Worm (Caenorhabditis elegans): ENCODE results near the gene F45G2.7.

The F45G2.7 gene

DNA sequence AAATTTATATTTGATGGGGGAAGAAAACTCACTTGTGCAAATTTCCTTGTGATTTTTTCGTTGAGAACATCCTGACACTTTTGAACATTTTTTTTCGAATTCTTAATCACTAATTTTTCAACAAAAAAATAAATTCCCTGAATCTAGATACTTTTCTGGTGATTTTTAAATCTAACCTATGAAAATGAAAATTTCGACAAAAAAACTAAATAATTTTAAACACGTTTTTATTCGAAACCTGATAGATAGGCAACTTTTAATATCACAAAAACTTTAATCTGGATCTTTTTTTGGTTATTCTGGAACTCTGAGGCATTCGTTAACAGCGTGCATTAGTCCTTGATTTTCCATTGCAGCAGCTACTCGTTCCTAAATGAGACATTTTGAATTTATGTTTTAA, 2.5 kb upstream of the F45G2.7 start, which contains the start of gene F45G2.9:
TSS of gene F45G2.9 (minus strand) at position 101 of the 400 bp plus-strand sequence.
- TF ChIP-seq cog-1 (tag; optimal IDR thresholded peaks at IDR 0.05) (no peak), flt-1 (GFP tag; IDR thresholded peaks at IDR 0.05) (no peak), ref-1 (GFP tag; conservative IDR thresholded peaks at IDR 0.05) (no peak), ztf-29 (GFP tag; IDR thresholded peaks at IDR 0.05) (no peak), klf-2 (GFP tag; conservative IDR thresholded peaks at IDR 0.05) (no peak), ztf-23 (GFP tag; IDR thresholded peaks at IDR 0.05) (no peak), med-1 (GFP tag; optimal IDR thresholded peaks at IDR 0.05; ENCODE audit: insufficient read depth) (no peak), T22C8.4 (GFP tag; IDR thresholded peaks at IDR 0.05) (no peak), tab-1 (GFP tag; IDR thresholded peaks at IDR 0.05) (no peak)

DNA sequence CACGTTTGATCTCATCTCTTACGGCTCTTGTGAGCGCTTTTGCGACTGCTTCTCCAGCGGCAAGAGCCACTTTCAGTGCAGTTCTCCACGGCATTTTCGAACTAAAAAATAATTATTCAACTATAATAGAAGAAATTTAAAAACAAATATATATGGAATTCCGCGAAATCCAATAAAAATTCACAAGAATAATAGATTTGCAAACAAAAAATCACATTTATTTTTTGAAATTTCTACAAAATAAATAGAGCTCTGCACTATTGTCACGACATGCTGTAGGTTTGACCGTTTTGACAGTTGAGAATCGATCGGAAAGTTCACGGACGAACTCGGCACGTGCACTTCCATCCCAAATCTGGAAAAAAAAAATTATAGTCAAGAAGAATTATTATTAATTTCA, 1.3 kb upstream of the F45G2.7 start, which contains the start of gene F45G2.8:
TSS of gene F45G2.8 (minus strand) at position 101 of the 400 bp plus-strand sequence.
- TF ChIP-seq klf-2 (GFP tag; conservative IDR thresholded peaks at IDR 0.05) = no peak
- no peak for TF ChIP-seq flt-1 (GFP tag; IDR thresholded peaks at IDR 0.05)
- no peak for TF ChIP-seq ref-1 (GFP tag; conservative IDR thresholded peaks at IDR 0.05)
- TF ChIP-seq ztf-29 (GFP tag; IDR thresholded peaks at IDR 0.05) = no peak
- no peak for TF ChIP-seq T22C8.4 (GFP tag; IDR thresholded peaks at IDR 0.05)

DNA sequence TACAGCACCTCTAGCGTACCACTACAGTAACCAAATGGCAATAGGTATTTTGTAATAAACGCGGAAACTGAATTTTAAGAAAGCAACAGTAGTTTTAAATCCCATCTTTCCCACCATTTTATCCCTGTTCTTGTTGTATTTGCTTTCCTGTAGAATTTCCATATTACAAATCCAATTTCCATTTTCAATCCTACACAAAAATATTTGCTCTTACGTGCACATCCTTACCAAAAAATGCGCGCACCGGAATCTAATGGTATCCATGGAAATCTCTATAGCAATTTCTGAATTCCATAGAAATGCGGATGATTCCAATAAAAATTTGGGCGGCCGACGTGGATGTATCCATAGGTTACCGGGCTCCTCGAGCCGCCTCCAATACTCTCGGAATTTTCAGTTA, 4.1 kb downstream of the F45G2.7 start, which contains the start of gene trf-1:
TSS of gene trf-1 (plus strand) at position 301 of the 400 bp plus-strand sequence.
- TF ChIP-seq med-1 (GFP tag; optimal IDR thresholded peaks at IDR 0.05; ENCODE audit: insufficient read depth) (no peak), ref-1 (GFP tag; conservative IDR thresholded peaks at IDR 0.05) (no peak), ztf-29 (GFP tag; IDR thresholded peaks at IDR 0.05) (no peak), cog-1 (tag; optimal IDR thresholded peaks at IDR 0.05) (no peak), ztf-23 (GFP tag; IDR thresholded peaks at IDR 0.05) (no peak), T22C8.4 (GFP tag; IDR thresholded peaks at IDR 0.05) (no peak), flt-1 (GFP tag; IDR thresholded peaks at IDR 0.05) (no peak), klf-2 (GFP tag; conservative IDR thresholded peaks at IDR 0.05) (no peak), tab-1 (GFP tag; IDR thresholded peaks at IDR 0.05) (no peak)

DNA sequence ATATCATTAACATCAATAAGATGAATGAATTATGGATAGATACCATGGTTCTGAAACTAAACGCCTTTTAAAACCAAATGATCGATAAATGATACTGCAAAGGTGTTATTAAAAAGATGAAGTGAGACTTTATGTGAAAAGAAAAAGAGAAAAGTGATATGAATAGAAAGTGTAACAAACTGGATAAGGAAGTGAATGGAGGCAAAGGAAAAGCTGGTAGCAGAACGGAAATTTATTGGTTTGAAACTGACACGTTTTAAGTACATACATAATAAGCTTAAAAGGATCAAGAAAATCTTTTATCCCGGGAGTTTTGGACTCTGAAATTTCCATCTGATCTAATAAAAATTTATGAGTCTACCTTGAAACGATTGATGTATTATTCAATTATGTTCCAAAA, 4.6 kb downstream of the F45G2.7 start, which contains the start of gene bli-5:
TSS of gene bli-5 (minus strand) at position 101 of the 400 bp plus-strand sequence.
- TF ChIP-seq cog-1 (tag; optimal IDR thresholded peaks at IDR 0.05) = no peak
- no peak for TF ChIP-seq ztf-23 (GFP tag; IDR thresholded peaks at IDR 0.05)
- no peak for TF ChIP-seq T22C8.4 (GFP tag; IDR thresholded peaks at IDR 0.05)
- no peak for TF ChIP-seq tab-1 (GFP tag; IDR thresholded peaks at IDR 0.05)
- no peak for TF ChIP-seq flt-1 (GFP tag; IDR thresholded peaks at IDR 0.05)
- no peak for TF ChIP-seq klf-2 (GFP tag; conservative IDR thresholded peaks at IDR 0.05)
- no peak for TF ChIP-seq ref-1 (GFP tag; conservative IDR thresholded peaks at IDR 0.05)
- no peak for TF ChIP-seq med-1 (GFP tag; optimal IDR thresholded peaks at IDR 0.05; ENCODE audit: insufficient read depth)
- TF ChIP-seq ztf-29 (GFP tag; IDR thresholded peaks at IDR 0.05) = no peak

DNA sequence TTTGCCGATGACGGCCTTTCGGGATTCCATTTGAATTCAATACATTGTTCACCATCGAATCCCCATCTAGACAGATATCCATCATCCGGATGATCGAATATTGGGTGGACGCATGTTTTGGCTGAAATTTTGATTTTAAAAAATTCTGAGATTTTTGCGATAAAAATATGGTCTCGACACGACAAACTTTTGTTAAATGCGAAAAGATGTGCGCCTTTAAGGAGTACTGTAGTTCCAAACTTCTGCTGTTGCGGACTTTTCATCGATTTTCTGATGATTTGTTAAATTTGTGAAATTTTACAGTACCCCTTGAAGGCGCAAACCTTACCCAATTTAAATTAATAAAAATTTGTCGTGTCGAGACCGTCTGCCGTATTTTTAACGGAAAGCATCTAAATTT, 6.5 kb downstream of the F45G2.7 start:
- TF ChIP-seq cog-1 (tag; optimal IDR thresholded peaks at IDR 0.05) (no peak), ref-1 (GFP tag; conservative IDR thresholded peaks at IDR 0.05) (no peak), tab-1 (GFP tag; IDR thresholded peaks at IDR 0.05) (no peak), flt-1 (GFP tag; IDR thresholded peaks at IDR 0.05) (no peak), ztf-29 (GFP tag; IDR thresholded peaks at IDR 0.05) (no peak), T22C8.4 (GFP tag; IDR thresholded peaks at IDR 0.05) (no peak), klf-2 (GFP tag; conservative IDR thresholded peaks at IDR 0.05) (no peak), med-1 (GFP tag; optimal IDR thresholded peaks at IDR 0.05; ENCODE audit: insufficient read depth) (no peak), ztf-23 (GFP tag; IDR thresholded peaks at IDR 0.05) (no peak)

DNA sequence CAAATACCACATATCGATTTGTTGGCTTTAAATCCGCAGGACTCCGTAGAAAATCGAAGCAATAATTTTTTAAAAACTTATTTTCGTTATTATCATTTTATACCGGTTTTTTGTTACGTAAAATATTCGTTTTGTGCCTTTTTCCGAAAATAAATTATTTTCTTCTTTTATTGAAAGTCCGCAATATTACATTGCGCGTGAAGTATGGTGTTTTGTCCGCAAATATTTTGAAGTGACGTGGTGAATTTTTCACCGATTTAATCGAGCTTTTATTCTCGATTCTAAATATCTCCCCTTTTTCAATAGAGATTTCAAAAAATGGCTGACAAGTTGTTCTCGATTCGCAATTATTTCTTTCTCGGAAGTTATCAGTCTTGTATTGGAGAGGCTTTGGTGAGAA, 8.3 kb downstream of the F45G2.7 start, which contains the start of gene cope-1:
TSS of gene cope-1 (plus strand) at position 229 of the 400 bp plus-strand sequence.
- TF ChIP-seq ztf-23 (GFP tag; IDR thresholded peaks at IDR 0.05) = no peak
- TF ChIP-seq ztf-29 (GFP tag; IDR thresholded peaks at IDR 0.05) = no peak
- TF ChIP-seq ref-1 (GFP tag; conservative IDR thresholded peaks at IDR 0.05) = no peak
- TF ChIP-seq flt-1 (GFP tag; IDR thresholded peaks at IDR 0.05) = no peak
- no peak for TF ChIP-seq med-1 (GFP tag; optimal IDR thresholded peaks at IDR 0.05; ENCODE audit: insufficient read depth)
- no peak for TF ChIP-seq T22C8.4 (GFP tag; IDR thresholded peaks at IDR 0.05)
- no peak for TF ChIP-seq cog-1 (tag; optimal IDR thresholded peaks at IDR 0.05)
- TF ChIP-seq klf-2 (GFP tag; conservative IDR thresholded peaks at IDR 0.05) = no peak

DNA sequence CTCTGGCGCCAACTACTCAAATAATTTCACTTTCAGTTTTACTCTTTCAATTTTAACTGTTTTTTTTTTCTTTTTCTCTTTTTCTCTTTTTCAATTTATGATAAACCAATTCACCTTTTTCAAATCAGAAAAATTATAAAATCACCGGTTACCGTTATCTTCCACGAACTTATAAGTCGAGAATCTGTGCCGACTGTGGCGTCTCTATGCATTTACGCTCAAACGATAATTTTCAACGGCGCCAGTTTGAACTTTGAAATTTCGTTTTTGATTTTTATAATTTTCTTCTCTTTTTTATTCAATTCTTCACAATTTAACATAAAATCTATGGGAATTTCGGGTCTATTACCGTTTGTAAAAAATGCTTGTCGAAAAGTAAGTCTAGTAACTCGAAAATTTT, 10.9 kb downstream of the F45G2.7 start, which contains the start of gene exo-1:
TSS of gene exo-1 (plus strand) at position 101 of the 400 bp plus-strand sequence.
- TF ChIP-seq med-1 (GFP tag; optimal IDR thresholded peaks at IDR 0.05; ENCODE audit: insufficient read depth) = no peak
- no peak for TF ChIP-seq T22C8.4 (GFP tag; IDR thresholded peaks at IDR 0.05)
- no peak for TF ChIP-seq ztf-29 (GFP tag; IDR thresholded peaks at IDR 0.05)
- TF ChIP-seq cog-1 (tag; optimal IDR thresholded peaks at IDR 0.05) = no peak
- no peak for TF ChIP-seq ref-1 (GFP tag; conservative IDR thresholded peaks at IDR 0.05)
- TF ChIP-seq flt-1 (GFP tag; IDR thresholded peaks at IDR 0.05) = no peak
- no peak for TF ChIP-seq klf-2 (GFP tag; conservative IDR thresholded peaks at IDR 0.05)
- TF ChIP-seq ztf-23 (GFP tag; IDR thresholded peaks at IDR 0.05) = no peak
- TF ChIP-seq tab-1 (GFP tag; IDR thresholded peaks at IDR 0.05) = no peak

DNA sequence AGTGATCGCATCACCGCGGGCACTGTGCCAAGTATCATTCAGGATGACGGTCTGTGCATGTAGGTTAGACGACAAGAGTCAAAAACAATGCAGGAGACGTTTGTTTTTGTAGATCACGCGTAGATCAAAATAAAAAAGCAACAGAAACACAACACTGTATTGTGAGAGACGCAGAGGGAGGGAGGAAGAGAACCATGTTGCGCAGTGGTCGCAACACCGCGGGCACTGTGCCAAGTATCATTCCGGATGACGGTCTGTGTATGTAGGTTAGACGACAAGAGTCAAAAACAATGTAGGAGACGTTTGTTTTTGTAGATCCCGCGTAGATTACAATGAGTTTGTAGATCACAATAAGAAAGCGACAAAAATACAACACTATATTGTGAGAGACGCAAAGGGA, 15.3 kb downstream of the F45G2.7 start:
- TF ChIP-seq T22C8.4 (GFP tag; IDR thresholded peaks at IDR 0.05) (no peak), ztf-23 (GFP tag; IDR thresholded peaks at IDR 0.05) (no peak), klf-2 (GFP tag; conservative IDR thresholded peaks at IDR 0.05) (no peak), flt-1 (GFP tag; IDR thresholded peaks at IDR 0.05) (no peak), med-1 (GFP tag; optimal IDR thresholded peaks at IDR 0.05; ENCODE audit: insufficient read depth) (no peak), ztf-29 (GFP tag; IDR thresholded peaks at IDR 0.05) (no peak), cog-1 (tag; optimal IDR thresholded peaks at IDR 0.05) (no peak), tab-1 (GFP tag; IDR thresholded peaks at IDR 0.05) (no peak), ref-1 (GFP tag; conservative IDR thresholded peaks at IDR 0.05) (no peak)

DNA sequence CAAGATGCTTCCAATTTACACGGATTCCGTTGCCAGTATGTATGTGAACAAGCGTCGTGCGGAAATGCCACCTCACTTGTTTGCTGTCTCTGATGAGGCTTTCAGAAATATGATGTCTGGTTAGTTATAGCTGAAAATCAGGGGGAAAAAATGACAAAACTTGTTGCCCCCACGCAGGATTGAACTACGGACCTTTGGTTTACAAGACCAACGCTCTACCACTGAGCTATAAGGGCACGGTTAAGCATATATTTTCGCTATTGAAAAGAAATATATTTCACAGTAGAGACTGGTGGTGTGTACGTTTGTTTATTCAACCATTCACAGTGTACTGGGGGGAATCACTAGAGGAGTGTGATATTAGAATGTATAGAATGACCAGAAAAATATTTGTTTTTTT, 23.1 kb downstream of the F45G2.7 start:
- TF ChIP-seq ztf-23 (GFP tag; IDR thresholded peaks at IDR 0.05) = no peak
- TF ChIP-seq flt-1 (GFP tag; IDR thresholded peaks at IDR 0.05) = no peak
- TF ChIP-seq klf-2 (GFP tag; conservative IDR thresholded peaks at IDR 0.05) = no peak
- TF ChIP-seq T22C8.4 (GFP tag; IDR thresholded peaks at IDR 0.05) = no peak
- no peak for TF ChIP-seq med-1 (GFP tag; optimal IDR thresholded peaks at IDR 0.05; ENCODE audit: insufficient read depth)
- no peak for TF ChIP-seq cog-1 (tag; optimal IDR thresholded peaks at IDR 0.05)
- TF ChIP-seq ref-1 (GFP tag; conservative IDR thresholded peaks at IDR 0.05) = no peak
- TF ChIP-seq ztf-29 (GFP tag; IDR thresholded peaks at IDR 0.05) = no peak
- no peak for TF ChIP-seq tab-1 (GFP tag; IDR thresholded peaks at IDR 0.05)
